Worm (Caenorhabditis elegans): ENCODE results near the gene F13D12.5.

DNA sequence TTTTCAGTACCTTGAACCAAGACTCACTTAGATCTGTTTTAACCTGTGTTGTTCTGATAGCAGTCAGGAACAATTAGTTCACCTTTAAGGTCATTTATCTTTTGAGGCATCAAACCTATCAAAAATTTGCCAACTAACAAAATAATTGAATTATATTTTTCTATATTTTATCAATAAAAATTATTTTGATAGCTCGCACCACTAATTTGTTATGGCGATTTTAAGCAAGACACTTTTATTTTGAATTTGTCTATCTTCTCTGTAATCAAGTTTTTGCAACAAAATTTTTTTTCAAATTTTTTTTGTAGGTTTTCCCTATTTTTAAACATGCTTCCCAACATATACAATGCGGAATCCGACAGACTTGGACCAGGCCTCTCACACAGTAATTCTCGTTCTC, 38.0 kb upstream of the F13D12.5 start, which contains the start of gene kel-1:
- TF ChIP-seq elt-2 (tag; optimal IDR thresholded peaks at IDR 0.05) (no peak), hmg-11 (tag; optimal IDR thresholded peaks at IDR 0.05) (no peak), nhr-28 (tag; optimal IDR thresholded peaks at IDR 0.05) (no peak), ztf-11 (tag; optimal IDR thresholded peaks at IDR 0.05) (no peak), unc-39 (tag; optimal IDR thresholded peaks at IDR 0.05) (no peak), nhr-77 (tag; optimal IDR thresholded peaks at IDR 0.05) (no peak), zag-1 (tag; optimal IDR thresholded peaks at IDR 0.05) (no peak), nhr-25 (tag; optimal IDR thresholded peaks at IDR 0.05) (no peak), tbx-2 (tag; optimal IDR thresholded peaks at IDR 0.05) (no peak)
